Worm (Caenorhabditis elegans) whole organism, young adult: Measurements from ENCODE around the gene str-158.

Source experiments
- ccch-3 ChIP-seq: fragments of 200-800 bp; sonication (Bioruptor generic); optimal IDR thresholded peaks from 2 replicates; lab custom pipeline; 2018; ENCODE audit warnings: mild to moderate bottlenecking, missing genetic modification characterization, missing compliant biosample characterization
- egl-44 ChIP-seq: fragments of 200-800 bp; sonication (Bioruptor generic); IDR thresholded peaks from 2 replicates; pipeline ENCODE4 v1.3.6; 2022; ENCODE audit warnings: missing genetic modification reagents, missing genetic modification characterization, missing compliant biosample characterization
- lir-1 ChIP-seq: fragments of 200-800 bp; sonication (Bioruptor generic); conservative IDR thresholded peaks from 2 replicates; pipeline ENCODE4 v1.3.6; 2022; ENCODE audit warnings: missing genetic modification reagents, missing genetic modification characterization, missing compliant biosample characterization
- sea-2 ChIP-seq: fragments of 200-800 bp; sonication (Bioruptor generic); IDR thresholded peaks from 2 replicates; pipeline ENCODE4 v1.3.6; 2022; ENCODE audit warnings: missing genetic modification characterization, missing compliant biosample characterization

- TF ChIP-seq lir-1, result no peak
- no peak for TF ChIP-seq egl-44 (GFP tag; lab: Robert Waterston, UW)
- no peak for TF ChIP-seq ccch-3 (GFP tag; lab: Kevin White, UChicago)
- TF ChIP-seq sea-2 (GFP tag; lab: Robert Waterston, UW), result no peak
These were observed 40.8 kb upstream of the str-158 start, which contains the start of gene str-170 for ce11 chrIV:4877102-4877501.
